Fruit fly (Drosophila melanogaster) whole organism, embryonic: ENCODE measurements around the gene fzo.

Experiments used
- Abd-B ChIP-seq: fragments of 200-800 bp; sonication (Bioruptor generic); optimal IDR thresholded peaks from 2 replicates; lab custom pipeline; 2018; ENCODE audit warnings: missing biosample characterization, mild to moderate bottlenecking, missing genetic modification characterization, moderate library complexity
- Asciz ChIP-seq: fragments of 200-800 bp; sonication (Bioruptor generic); optimal IDR thresholded peaks from 2 replicates; lab custom pipeline; 2017; ENCODE audit warnings: missing biosample characterization, mild to moderate bottlenecking, missing genetic modification characterization, missing genetic modification reagents
- CG10462 ChIP-seq: fragments of 200-800 bp; sonication (Bioruptor generic); optimal IDR thresholded peaks from 2 replicates; lab custom pipeline; 2016; ENCODE audit warnings: missing biosample characterization, missing genetic modification characterization
- CG10543 ChIP-seq: fragments of 200-800 bp; sonication (Bioruptor generic); optimal IDR thresholded peaks from 3 replicates; lab custom pipeline; 2017; ENCODE audit warnings: missing biosample characterization, mild to moderate bottlenecking, missing genetic modification characterization, moderate library complexity
- CG13296 ChIP-seq: fragments of 200-800 bp; sonication (Bioruptor generic); optimal IDR thresholded peaks from 3 replicates; lab custom pipeline; 2018; ENCODE audit warnings: missing biosample characterization, mild to moderate bottlenecking, missing genetic modification characterization
- CG14050 ChIP-seq: fragments of 200-800 bp; sonication (Bioruptor generic); IDR thresholded peaks from 3 replicates; pipeline ENCODE4 v1.3.6; 2022; ENCODE audit warnings: missing biosample characterization, missing genetic modification characterization
- CG16779 ChIP-seq: fragments of 200-800 bp; sonication (Bioruptor generic); IDR thresholded peaks from 2 replicates; pipeline ENCODE4 v1.3.6; 2022; ENCODE audit warnings: missing biosample characterization, missing genetic modification characterization
- CG17829 ChIP-seq: fragments of 200-800 bp; optimal IDR thresholded peaks from 2 replicates; lab custom pipeline; 2019; ENCODE audit warnings: missing biosample characterization, mild to moderate bottlenecking, missing genetic modification characterization, moderate library complexity
- CG18764 ChIP-seq: fragments of 200-800 bp; sonication (Bioruptor generic); optimal IDR thresholded peaks from 3 replicates; lab custom pipeline; 2016; ENCODE audit warnings: missing biosample characterization, missing genetic modification characterization
- CG2116 ChIP-seq: fragments of 200-800 bp; sonication (Bioruptor generic); optimal IDR thresholded peaks from 3 replicates; lab custom pipeline; 2018; ENCODE audit warnings: missing biosample characterization, mild to moderate bottlenecking, missing genetic modification characterization
- CG34376 ChIP-seq: fragments of 200-800 bp; sonication (Bioruptor generic); optimal IDR thresholded peaks from 2 replicates; lab custom pipeline; 2018; ENCODE audit warnings: missing biosample characterization, mild to moderate bottlenecking, missing genetic modification characterization
- CG34422 ChIP-seq: fragments of 200-800 bp; sonication (Bioruptor generic); IDR thresholded peaks from 3 replicates; pipeline ENCODE4 v1.3.6; 2022; ENCODE audit warnings: missing biosample characterization, missing genetic modification characterization
- CG3726 ChIP-seq: fragments of 200-800 bp; sonication (Bioruptor generic); IDR thresholded peaks from 3 replicates; pipeline ENCODE4, ENCODE4 v1.3.6; 2022; ENCODE audit warnings: missing biosample characterization, missing genetic modification characterization
- CG3995 ChIP-seq: fragments of 200-800 bp; sonication (Bioruptor generic); optimal IDR thresholded peaks from 3 replicates; lab custom pipeline; 2016; ENCODE audit warnings: missing biosample characterization, missing genetic modification characterization
- CG43689 ChIP-seq: fragments of 200-800 bp; sonication (Bioruptor generic); IDR thresholded peaks from 2 replicates; pipeline ENCODE4 v1.3.6; 2022; ENCODE audit warnings: missing biosample characterization, missing genetic modification characterization
- CG5245 ChIP-seq: fragments of 200-800 bp; sonication (Bioruptor generic); optimal IDR thresholded peaks from 3 replicates; lab custom pipeline; 2016; ENCODE audit warnings: missing biosample characterization, missing genetic modification characterization
- CG6854 ChIP-seq: fragments of 200-800 bp; sonication (Bioruptor generic); optimal IDR thresholded peaks from 3 replicates; lab custom pipeline; 2017; ENCODE audit warnings: missing biosample characterization, mild to moderate bottlenecking, missing genetic modification characterization
- CG7786 ChIP-seq: fragments of 200-800 bp; sonication (Bioruptor generic); optimal IDR thresholded peaks from 2 replicates; lab custom pipeline; 2016; ENCODE audit warnings: missing biosample characterization, missing genetic modification characterization
- CG9817 ChIP-seq: fragments of 200-800 bp; sonication (Bioruptor generic); optimal IDR thresholded peaks from 2 replicates; lab custom pipeline; 2018; ENCODE audit warnings: missing biosample characterization, mild to moderate bottlenecking, missing genetic modification characterization, moderate library complexity
- Dip2 ChIP-seq: fragments of 200-800 bp; sonication (Bioruptor generic); IDR thresholded peaks from 2 replicates; pipeline ENCODE4 v1.3.6; 2022; ENCODE audit warnings: missing biosample characterization, missing genetic modification characterization
- Ets97D ChIP-seq: fragments of 200-800 bp; sonication (Bioruptor generic); optimal IDR thresholded peaks from 3 replicates; lab custom pipeline; 2016; ENCODE audit warnings: missing biosample characterization, missing genetic modification characterization
- MESR4 ChIP-seq: fragments of 200-800 bp; sonication (Bioruptor generic); optimal IDR thresholded peaks from 2 replicates; lab custom pipeline; 2018; ENCODE audit warnings: missing biosample characterization, mild to moderate bottlenecking, missing genetic modification characterization, moderate library complexity
- Max ChIP-seq: fragments of 200-800 bp; sonication (Bioruptor generic); optimal IDR thresholded peaks from 2 replicates; lab custom pipeline; 2016; ENCODE audit warnings: missing biosample characterization, mild to moderate bottlenecking, missing genetic modification characterization
- Meics ChIP-seq: fragments of 200-800 bp; sonication (Bioruptor generic); optimal IDR thresholded peaks from 2 replicates; lab custom pipeline; 2017; ENCODE audit warnings: missing biosample characterization, mild to moderate bottlenecking, missing genetic modification characterization
- Mes4 ChIP-seq: fragments of 200-800 bp; sonication (Bioruptor generic); optimal IDR thresholded peaks from 2 replicates; lab custom pipeline; 2016; ENCODE audit warnings: missing biosample characterization, missing genetic modification characterization
- Oli ChIP-seq: fragments of 200-800 bp; sonication (Bioruptor generic); optimal IDR thresholded peaks from 2 replicates; lab custom pipeline; 2018; ENCODE audit warnings: missing biosample characterization, mild to moderate bottlenecking, missing genetic modification characterization, moderate library complexity
- Optix ChIP-seq: fragments of 200-800 bp; sonication (Bioruptor generic); IDR thresholded peaks from 3 replicates; pipeline ENCODE4 v1.3.6; 2022; ENCODE audit warnings: missing biosample characterization, missing genetic modification characterization
- Trl ChIP-seq, 3 experiments: fragments of >200 bp in 2 of 3; fragments of 200-800 bp in 1 of 3; sonication (Bioruptor generic) in 1 of 3; optimal IDR thresholded peaks; 2 replicates in 1 of 3; 3 replicates in 2 of 3; lab custom pipeline; 2016 to 2017; ENCODE audit warnings: missing biosample characterization in 1 of 3, missing genetic modification characterization in 1 of 3
- al ChIP-seq: fragments of 200-800 bp; sonication (Bioruptor generic); IDR thresholded peaks from 2 replicates; pipeline ENCODE4 v1.3.6; 2022; ENCODE audit warnings: missing biosample characterization, missing genetic modification characterization
- bowl ChIP-seq: fragments of 200-800 bp; sonication (Bioruptor generic); IDR thresholded peaks from 2 replicates; pipeline ENCODE4 v1.3.6; 2022; ENCODE audit warnings: missing biosample characterization, missing genetic modification characterization
- chif ChIP-seq, 2 experiments: fragments of 200-800 bp; sonication (Bioruptor generic); optimal IDR thresholded peaks; 3 replicates each; lab custom pipeline; 2016; ENCODE audit warnings: missing biosample characterization in 2 of 2, missing genetic modification characterization in 2 of 2
- chn ChIP-seq: fragments of 200-800 bp; sonication (Bioruptor generic); optimal IDR thresholded peaks from 2 replicates; lab custom pipeline; 2016; ENCODE audit warnings: missing biosample characterization, missing genetic modification characterization
- fd64A ChIP-seq: fragments of 200-800 bp; sonication (Bioruptor generic); optimal IDR thresholded peaks from 3 replicates; lab custom pipeline; 2018; ENCODE audit warnings: missing biosample characterization, mild to moderate bottlenecking, missing genetic modification characterization
- ftz-f1 ChIP-seq: fragments of 200-800 bp; sonication (Bioruptor generic); optimal IDR thresholded peaks from 2 replicates; lab custom pipeline; 2016; ENCODE audit warnings: missing biosample characterization, missing genetic modification characterization
- insv ChIP-seq, 2 experiments: fragments of 200-800 bp; sonication (Bioruptor generic); optimal IDR thresholded peaks; 3 replicates each; lab custom pipeline; 2016 to 2018; ENCODE audit warnings: missing biosample characterization in 2 of 2, missing genetic modification characterization in 2 of 2
- kni ChIP-seq: fragments of 200-800 bp; sonication (Bioruptor generic); optimal IDR thresholded peaks from 3 replicates; lab custom pipeline; 2017; ENCODE audit warnings: mild to moderate bottlenecking, missing biosample characterization, missing genetic modification reagents, missing genetic modification characterization
- lbe ChIP-seq: fragments of 200-800 bp; sonication (Bioruptor generic); optimal IDR thresholded peaks from 2 replicates; lab custom pipeline; 2016; ENCODE audit warnings: missing biosample characterization, mild to moderate bottlenecking, missing genetic modification characterization
- mam ChIP-seq: fragments of 200-800 bp; sonication (Bioruptor generic); optimal IDR thresholded peaks from 3 replicates; lab custom pipeline; 2016; ENCODE audit warnings: missing biosample characterization, missing genetic modification characterization
- pnt ChIP-seq: fragments of 200-800 bp; sonication (Bioruptor generic); optimal IDR thresholded peaks from 3 replicates; lab custom pipeline; 2016; ENCODE audit warnings: missing biosample characterization, missing genetic modification characterization
- pros ChIP-seq: fragments of 200-800 bp; sonication (Bioruptor generic); optimal IDR thresholded peaks from 3 replicates; lab custom pipeline; 2019; ENCODE audit warnings: missing biosample characterization, mild to moderate bottlenecking, missing genetic modification characterization, moderate library complexity
- psq ChIP-seq: fragments of 200-800 bp; sonication (Bioruptor generic); optimal IDR thresholded peaks from 2 replicates; lab custom pipeline; 2017; ENCODE audit warnings: missing biosample characterization, missing genetic modification characterization
- rib ChIP-seq: fragments of 200-800 bp; sonication (Bioruptor generic); IDR thresholded peaks from 2 replicates; pipeline ENCODE4 v1.3.6; 2022; ENCODE audit warnings: missing biosample characterization, missing genetic modification characterization
- sd ChIP-seq: fragments of 200-800 bp; sonication (Bioruptor generic); optimal IDR thresholded peaks from 3 replicates; lab custom pipeline; 2018; ENCODE audit warnings: missing biosample characterization, mild to moderate bottlenecking, missing genetic modification characterization, moderate library complexity
- slp2 ChIP-seq: fragments of 200-800 bp; sonication (Bioruptor generic); optimal IDR thresholded peaks from 2 replicates; lab custom pipeline; 2016; ENCODE audit warnings: missing biosample characterization, missing genetic modification characterization
- sug ChIP-seq: fragments of 200-800 bp; optimal IDR thresholded peaks from 2 replicates; lab custom pipeline; 2019; ENCODE audit warnings: missing biosample characterization, mild to moderate bottlenecking, missing genetic modification characterization, moderate library complexity
- tio ChIP-seq: fragments of 200-800 bp; sonication (Bioruptor generic); optimal IDR thresholded peaks from 2 replicates; lab custom pipeline; 2017; ENCODE audit warnings: missing biosample characterization, missing genetic modification characterization, inconsistent platforms
- unpg ChIP-seq: fragments of 200-800 bp; sonication (Bioruptor generic); optimal IDR thresholded peaks from 3 replicates; lab custom pipeline; 2018; ENCODE audit warnings: missing biosample characterization, mild to moderate bottlenecking, missing genetic modification characterization, moderate library complexity
- vfl ChIP-seq: fragments of 200-800 bp; sonication (Bioruptor generic); optimal IDR thresholded peaks from 2 replicates; lab custom pipeline; 2016; ENCODE audit warnings: missing biosample characterization, missing genetic modification characterization
- wdn ChIP-seq: fragments of 200-800 bp; sonication (Bioruptor generic); IDR thresholded peaks from 2 replicates; pipeline ENCODE4 v1.3.6; 2022; ENCODE audit warnings: missing biosample characterization, missing genetic modification characterization
- zf30C ChIP-seq: fragments of 200-800 bp; sonication (Bioruptor generic); optimal IDR thresholded peaks from 3 replicates; lab custom pipeline; 2018; ENCODE audit warnings: missing biosample characterization, mild to moderate bottlenecking, missing genetic modification characterization
- zfh1 ChIP-seq: fragments of 200-800 bp; sonication (Bioruptor generic); IDR thresholded peaks from 3 replicates; pipeline ENCODE4 v1.3.6; 2022; ENCODE audit warnings: missing biosample characterization, missing genetic modification characterization

The fzo gene

dm6 chr3R:23251256-23251655 is 47.4 kb upstream of the fzo start, which contains the start of the genes Rad60 and EloA (continued):
- peak; percentile 73 for TF ChIP-seq Mes4 (GFP tag; lab: Kevin White, UChicago)
- peak; percentile 77 for TF ChIP-seq ftz-f1 (GFP tag; lab: Kevin White, UChicago)
- TF ChIP-seq CG3726, result no peak
- no peak for TF ChIP-seq bowl (GFP tag; lab: Robert Waterston, UW)
- TF ChIP-seq Ets97D (GFP tag; lab: Kevin White, UChicago), result peak; percentile 89
- TF ChIP-seq CG5245, result peak; percentile 73
- TF ChIP-seq CG9817 (tag; lab: Kevin White, UChicago), result peak; percentile 68
- TF ChIP-seq CG10462 (GFP tag; lab: Kevin White, UChicago), result peak; percentile 45
- TF ChIP-seq vfl (GFP tag; lab: Kevin White, UChicago), result peak; percentile 70
- peak; percentile 47 for TF ChIP-seq Abd-B (GFP tag; lab: Kevin White, UChicago)
- peak; percentile 96 for TF ChIP-seq CG2116 (GFP tag; lab: Kevin White, UChicago)
- TF ChIP-seq rib (GFP tag; lab: Robert Waterston, UW), result 0 out of 2 replicates have a peak, but pooled peaks have one; percentile 9
- TF ChIP-seq CG14050 (GFP tag; lab: Robert Waterston, UW), result no peak; the same call in 2 of the 3 replicates
- peak; percentile 24 for TF ChIP-seq kni (GFP tag; lab: Kevin White, UChicago)
- TF ChIP-seq CG43689 (GFP tag; lab: Robert Waterston, UW), result no peak
- TF ChIP-seq Dip2 (GFP tag; lab: Robert Waterston, UW), result no peak
- TF ChIP-seq slp2 (GFP tag; lab: Kevin White, UChicago), result peak; percentile 84
- TF ChIP-seq sd (tag; lab: Kevin White, UChicago), result peak; percentile 25
- TF ChIP-seq CG34422 (GFP tag; lab: Robert Waterston, UW), result peak; percentile 75
- TF ChIP-seq insv (GFP tag; optimal IDR thresholded peaks at IDR 0.05; lab: Kevin White, UChicago), result peak in 1 of 2 experiments; percentile 57
- TF ChIP-seq CG34376, result peak; percentile 46
- TF ChIP-seq zfh1 (GFP tag; lab: Robert Waterston, UW), result peak; percentile 80
- no peak for TF ChIP-seq Trl (optimal IDR thresholded peaks at IDR 0.05; lab: Kevin White, UChicago)
- TF ChIP-seq Trl (GFP tag; optimal IDR thresholded peaks at IDR 0.05; lab: Kevin White, UChicago), result peak; percentile 90
- TF ChIP-seq chn (GFP tag; lab: Kevin White, UChicago), result peak; percentile 87
- peak; percentile 65 for TF ChIP-seq Max (GFP tag; lab: Kevin White, UChicago)
- peak; percentile 86 for TF ChIP-seq MESR4
- peak; percentile 91 for TF ChIP-seq mam (GFP tag; lab: Kevin White, UChicago)
- peak; percentile 58 for TF ChIP-seq CG13296 (GFP tag; lab: Kevin White, UChicago)
- TF ChIP-seq CG17829 (tag; lab: Kevin White, UChicago), result peak; percentile 84
- no peak for TF ChIP-seq wdn
- peak; percentile 72 for TF ChIP-seq pnt
- peak; percentile 65; the same call in 1 of the 2 replicates for TF ChIP-seq al (GFP tag; lab: Robert Waterston, UW)
- TF ChIP-seq CG3995 (GFP tag; lab: Kevin White, UChicago), result peak; percentile 53
- peak; percentile 82 for TF ChIP-seq CG7786 (GFP tag; lab: Kevin White, UChicago)
- peak; percentile 67 for TF ChIP-seq lbe
- peak; percentile 59 for TF ChIP-seq Oli (tag; lab: Kevin White, UChicago)
- peak; percentile 28 for TF ChIP-seq fd64A (GFP tag; lab: Kevin White, UChicago)
- TF ChIP-seq Optix (GFP tag; lab: Robert Waterston, UW), result peak; percentile 73; the same call in 2 of the 3 replicates
- TF ChIP-seq sug (tag; lab: Kevin White, UChicago), result peak; percentile 65
- peak; percentile 22 for TF ChIP-seq psq
- peak; percentile 61 for TF ChIP-seq CG10543
- peak; percentile 55 for TF ChIP-seq Meics (GFP tag; lab: Kevin White, UChicago)
- no peak for TF ChIP-seq CG16779
- peak; percentile 71 for TF ChIP-seq CG18764 (GFP tag; lab: Kevin White, UChicago)
- peak; percentile 82 to 85 for TF ChIP-seq chif (GFP tag; optimal IDR thresholded peaks at IDR 0.05; lab: Kevin White, UChicago)
- TF ChIP-seq unpg (GFP tag; lab: Kevin White, UChicago), result peak; percentile 75
- TF ChIP-seq pros (GFP tag; lab: Kevin White, UChicago), result no peak
- no peak for TF ChIP-seq zf30C (GFP tag; lab: Kevin White, UChicago)
- TF ChIP-seq Asciz (GFP tag; lab: Kevin White, UChicago), result peak; percentile 26
- TF ChIP-seq tio, result peak; percentile 62
- TF ChIP-seq CG6854, result no peak
